Fruit fly (Drosophila melanogaster) S2 (cell line): ENCODE results near the gene CG7484.

Experiments used
- CG8478 ChIP-seq: fragments of >200 bp; optimal IDR thresholded peaks from 2 replicates; lab custom pipeline; 2018
- CTCF ChIP-seq, 2 experiments: fragments of >200 bp; optimal IDR thresholded peaks; 2 replicates each; lab custom pipeline; 2018

The CG7484 gene

dm6 chr3L:17651717-17652651 lies 2.4 kb upstream of the CG7484 start:
- no peak for TF ChIP-seq CG8478 (lab: Kevin White, UChicago)
- no peak for TF ChIP-seq CTCF (optimal IDR thresholded peaks at IDR 0.05; lab: Kevin White, UChicago)

DNA sequence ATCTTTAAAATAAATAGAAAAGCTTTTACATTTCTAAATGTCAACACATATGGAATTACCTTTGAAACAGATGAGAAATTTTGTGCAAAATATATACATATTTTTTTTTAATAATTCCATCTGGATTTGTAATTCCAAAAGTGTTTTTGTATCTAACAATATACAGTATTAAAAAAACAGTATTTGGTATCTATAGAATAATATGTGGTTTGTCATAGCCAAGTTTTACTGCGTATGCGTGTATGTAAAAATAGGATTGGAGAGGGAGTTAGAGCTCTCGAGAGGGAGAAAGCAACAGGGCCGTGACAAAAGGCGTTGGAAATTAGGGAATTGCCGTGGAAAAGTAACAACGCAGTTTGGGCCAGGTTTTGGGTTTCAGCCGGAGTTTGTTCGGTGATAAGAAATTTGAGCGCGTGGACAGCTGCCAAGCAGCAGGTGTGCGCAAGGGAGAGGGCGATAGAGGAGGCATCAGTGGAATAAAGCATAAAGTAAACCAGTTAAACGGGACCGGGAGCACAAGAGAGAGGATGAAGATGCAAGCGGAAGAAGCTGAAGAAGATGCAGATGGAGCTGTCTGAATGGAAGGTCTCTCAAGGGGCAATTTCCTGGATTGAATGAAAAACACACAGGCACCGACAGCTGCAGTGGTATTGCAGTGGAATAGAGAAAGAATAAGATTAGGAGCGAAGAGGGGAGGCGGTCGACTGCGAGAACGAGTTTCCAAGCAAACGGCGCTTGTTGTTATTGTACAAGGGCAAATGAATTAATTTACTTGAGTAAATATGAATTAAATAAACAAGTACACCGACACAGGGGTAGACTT lies 1.3 kb upstream of the CG7484 start:
- TF ChIP-seq CG8478 (lab: Kevin White, UChicago) (no peak), CTCF (optimal IDR thresholded peaks at IDR 0.05; lab: Kevin White, UChicago) (no peak)

- TF ChIP-seq CG8478 (lab: Kevin White, UChicago) (no peak), CTCF (optimal IDR thresholded peaks at IDR 0.05; lab: Kevin White, UChicago) (no peak)
Observed at dm6 chr3L:17654668-17655050, 242 bp downstream of the CG7484 start.

DNA sequence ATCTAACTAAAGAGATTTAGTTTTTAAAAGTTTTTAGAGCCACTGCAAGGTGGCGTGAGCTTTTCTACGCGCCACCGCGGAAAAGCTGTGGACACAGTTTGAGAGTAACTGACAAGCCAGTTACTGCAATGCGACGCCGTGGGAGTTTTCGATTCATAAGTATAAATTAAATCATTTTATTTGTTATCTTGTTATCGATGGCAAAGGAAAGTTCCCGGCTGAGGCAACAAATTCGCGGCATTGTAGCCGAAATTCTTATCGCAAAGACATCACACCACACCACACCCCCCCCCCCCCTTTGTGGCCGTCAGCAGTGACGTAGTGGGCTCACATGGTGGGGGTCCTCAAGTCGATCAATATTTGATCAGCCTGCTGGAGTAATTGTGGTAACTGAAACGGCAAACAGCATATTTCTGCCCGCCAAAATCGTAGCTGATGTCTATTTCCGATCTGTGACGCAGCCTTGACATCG lies 1.5 kb downstream of the CG7484 start:
- TF ChIP-seq CTCF (optimal IDR thresholded peaks at IDR 0.05; lab: Kevin White, UChicago): no peak
- no peak for TF ChIP-seq CG8478 (lab: Kevin White, UChicago)

DNA sequence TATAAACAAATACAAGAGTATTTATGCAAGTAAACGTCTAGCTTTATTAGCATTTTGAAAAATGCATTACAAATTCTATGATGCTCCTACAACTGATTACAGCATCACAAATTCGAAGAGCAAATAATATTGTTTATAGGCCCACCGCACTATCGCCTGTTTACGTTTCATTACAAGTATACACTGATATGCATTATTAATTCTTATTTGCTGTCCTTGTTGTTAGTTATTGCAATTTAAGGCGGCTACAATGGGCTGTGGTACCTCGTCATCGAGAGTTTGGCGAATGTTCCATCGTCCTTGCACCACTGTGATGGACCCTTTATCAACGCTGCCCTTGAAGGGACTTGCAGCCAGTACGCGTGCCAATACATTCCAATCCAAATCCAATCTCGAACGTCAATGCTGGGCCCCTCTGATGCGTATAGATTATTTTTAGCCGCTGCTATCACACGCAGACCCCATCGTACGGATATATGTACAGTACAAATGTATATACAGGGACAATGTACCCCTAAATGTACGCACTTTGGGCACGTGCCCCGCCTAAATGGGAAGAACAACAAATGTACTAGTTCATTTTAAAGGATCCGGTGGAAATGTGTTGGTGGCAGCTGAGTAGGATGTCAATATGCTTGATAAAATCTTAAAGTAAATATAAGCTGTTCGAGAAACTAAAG lies 2.4 kb downstream of the CG7484 start:
- no peak for TF ChIP-seq CG8478 (lab: Kevin White, UChicago)
- no peak for TF ChIP-seq CTCF (optimal IDR thresholded peaks at IDR 0.05; lab: Kevin White, UChicago)

- TF ChIP-seq CG8478 (lab: Kevin White, UChicago) (no peak), CTCF (optimal IDR thresholded peaks at IDR 0.05; lab: Kevin White, UChicago) (no peak)
Observed at dm6 chr3L:17657728-17658379, 3.4 kb downstream of the CG7484 start.

DNA sequence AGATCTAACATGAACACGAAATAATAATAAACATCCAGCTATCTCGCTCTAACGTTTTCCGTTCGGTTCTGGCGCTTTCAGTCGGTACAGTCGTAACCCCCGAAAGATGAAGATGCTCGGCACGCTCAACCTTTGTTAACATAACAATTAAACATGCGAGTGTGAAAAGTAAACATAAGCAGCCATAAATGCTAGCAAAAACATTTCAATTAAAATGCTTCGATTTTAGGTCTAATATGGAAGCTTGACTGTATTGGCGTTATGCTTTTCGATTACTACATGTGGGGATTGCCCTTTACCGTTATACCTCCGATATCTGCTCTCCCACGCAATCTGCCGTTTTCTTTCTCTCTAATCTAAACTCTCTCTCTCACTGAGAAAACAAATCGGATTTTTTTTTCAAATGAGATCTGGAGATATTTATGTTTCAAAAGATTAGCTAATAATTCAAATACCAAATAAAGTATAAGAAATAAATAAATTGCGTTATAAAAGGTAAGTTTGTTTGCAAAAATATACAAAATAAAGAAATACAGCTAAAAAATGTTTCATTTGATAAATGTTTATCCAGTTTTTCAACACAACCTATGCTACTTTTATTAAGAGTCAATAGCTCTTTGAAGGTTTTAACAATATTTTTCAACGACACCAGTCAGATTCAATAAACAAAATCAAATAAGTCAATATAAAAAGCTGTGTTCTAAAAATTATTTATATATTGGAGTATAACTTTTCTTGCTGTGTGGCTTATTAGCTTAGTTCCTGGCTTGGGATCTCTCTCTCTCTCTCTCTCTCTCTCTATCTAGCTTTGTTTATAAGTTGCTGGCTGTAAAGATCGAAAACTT lies 4.2 kb downstream of the CG7484 start:
- no peak for TF ChIP-seq CG8478 (lab: Kevin White, UChicago)
- TF ChIP-seq CTCF (optimal IDR thresholded peaks at IDR 0.05; lab: Kevin White, UChicago): no peak

DNA sequence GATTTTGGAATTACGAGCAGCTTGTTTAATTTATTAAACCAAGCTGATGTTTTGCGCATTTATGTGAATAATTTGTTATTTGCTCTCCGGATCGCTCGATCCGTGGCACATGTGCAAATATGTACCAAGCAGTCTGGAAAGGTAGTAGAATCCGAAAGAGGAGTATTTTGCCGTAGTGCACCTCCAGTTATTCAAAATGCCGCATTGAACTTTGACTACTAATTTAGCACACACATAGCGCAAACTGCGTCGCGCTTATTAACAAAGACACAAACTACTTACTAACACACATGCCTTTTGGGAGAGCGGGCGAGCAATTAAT lies 4.8 kb downstream of the CG7484 start:
- TF ChIP-seq CG8478 (lab: Kevin White, UChicago): no peak
- no peak for TF ChIP-seq CTCF (optimal IDR thresholded peaks at IDR 0.05; lab: Kevin White, UChicago)

- no peak for TF ChIP-seq CG8478 (lab: Kevin White, UChicago)
- no peak for TF ChIP-seq CTCF (optimal IDR thresholded peaks at IDR 0.05; lab: Kevin White, UChicago)
Observed at dm6 chr3L:17663647-17664046, 9.2 kb downstream of the CG7484 start.

- no peak for TF ChIP-seq CG8478 (lab: Kevin White, UChicago)
- no peak for TF ChIP-seq CTCF (optimal IDR thresholded peaks at IDR 0.05; lab: Kevin White, UChicago)
Observed at dm6 chr3L:17665084-17665576, 10.7 kb downstream of the CG7484 start.

DNA sequence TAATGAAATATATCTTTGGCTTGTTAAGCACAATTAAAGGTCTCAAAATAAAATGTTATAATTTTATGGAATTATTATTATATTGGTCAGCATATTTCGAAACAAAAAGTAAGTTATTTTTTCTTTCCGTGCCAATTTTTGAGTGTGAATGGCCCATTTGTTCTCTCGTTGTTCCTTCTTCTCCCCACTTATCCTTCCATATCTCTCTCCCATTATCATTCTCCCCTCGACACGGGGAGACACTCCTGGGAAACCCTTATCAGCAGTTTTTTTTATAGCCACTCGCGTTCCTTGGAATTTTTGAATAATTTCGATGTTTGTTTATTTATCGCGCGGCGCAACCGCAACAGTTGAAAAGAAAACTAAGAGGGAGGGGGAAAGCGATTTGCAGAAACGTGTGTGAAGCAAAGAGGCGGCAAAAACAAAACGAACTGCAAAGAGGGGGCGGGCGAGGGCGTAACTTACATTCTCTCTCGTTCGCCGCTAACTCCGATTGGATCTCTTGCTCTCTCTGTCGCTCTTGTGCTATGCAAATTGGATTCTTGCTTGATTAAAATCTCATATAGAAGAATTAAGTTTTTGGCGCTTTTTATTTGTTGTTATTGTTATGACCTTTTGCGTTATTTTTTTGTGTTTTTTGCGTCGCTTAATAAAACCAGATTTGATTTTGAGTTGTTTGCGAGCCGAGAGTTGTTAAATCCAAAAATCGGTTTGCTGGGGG lies 13.4 kb downstream of the CG7484 start:
- no peak for TF ChIP-seq CG8478 (lab: Kevin White, UChicago)
- no peak for TF ChIP-seq CTCF (optimal IDR thresholded peaks at IDR 0.05; lab: Kevin White, UChicago)

DNA sequence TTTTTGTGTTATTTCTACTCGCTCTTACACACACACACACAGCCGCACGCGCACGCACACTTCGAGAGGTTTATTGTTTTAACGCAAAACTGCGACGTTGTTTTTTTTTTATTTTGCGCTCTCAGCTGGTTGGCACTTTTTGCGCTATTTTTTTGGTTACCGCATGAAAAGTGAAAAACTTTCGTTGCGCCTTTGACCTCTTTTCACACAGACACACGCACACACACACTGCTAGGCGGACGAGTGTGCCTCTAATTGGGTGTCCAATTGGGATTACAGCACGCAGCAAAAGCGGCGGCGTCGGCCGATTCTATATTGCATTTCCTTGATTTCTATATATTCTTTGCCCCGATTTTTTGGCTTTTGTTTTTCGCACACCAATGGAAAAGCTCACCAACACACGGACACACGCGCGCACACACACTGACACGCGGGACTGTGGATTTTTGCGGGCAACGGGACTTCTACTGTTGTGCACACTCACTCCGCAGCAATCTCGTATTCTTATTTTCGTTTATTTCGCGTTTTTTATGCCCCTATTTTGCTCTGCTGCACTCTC lies 14.0 kb downstream of the CG7484 start:
- TF ChIP-seq CG8478 (lab: Kevin White, UChicago) (no peak), CTCF (optimal IDR thresholded peaks at IDR 0.05; lab: Kevin White, UChicago) (no peak)
